Fruit fly (Drosophila melanogaster): ENCODE results near the gene CG11251.

dm6 chr3L:13065619-13066018 is 24.1 kb downstream of the CG11251 start:
- no peak for TF ChIP-seq CG17806 (tag; optimal IDR thresholded peaks at IDR 0.05)
- TF ChIP-seq fd96Ca (GFP tag; IDR thresholded peaks at IDR 0.05) = no peak
- no peak for TF ChIP-seq CG34367 (tag; optimal IDR thresholded peaks at IDR 0.05)
- no peak for TF ChIP-seq CG10348 (GFP tag; IDR thresholded peaks at IDR 0.05)
- no peak for TF ChIP-seq EcR (GFP tag; optimal IDR thresholded peaks at IDR 0.05)
- TF ChIP-seq CG15710 (tag; optimal IDR thresholded peaks at IDR 0.05) = no peak
- TF ChIP-seq CG9948 (tag; optimal IDR thresholded peaks at IDR 0.05) = no peak
- TF ChIP-seq Ets98B (GFP tag; IDR thresholded peaks at IDR 0.05) = no peak
- no peak for TF ChIP-seq gl (tag; optimal IDR thresholded peaks at IDR 0.05)
- no peak for TF ChIP-seq rn (GFP tag; IDR thresholded peaks at IDR 0.05)
- TF ChIP-seq Pif1B (GFP tag; optimal IDR thresholded peaks at IDR 0.05) = no peak
- TF ChIP-seq CG8301 (tag; optimal IDR thresholded peaks at IDR 0.05) = no peak
- no peak for TF ChIP-seq CG8159 (tag; optimal IDR thresholded peaks at IDR 0.05)
- no peak for TF ChIP-seq CG13204 (GFP tag; optimal IDR thresholded peaks at IDR 0.05)

All from whole organism, pupa.